Worm (Caenorhabditis elegans): ENCODE measurements around the gene cyp-32A1.
A peak's percentile ranks its signal among the peaks of the same experiment; 100 is the strongest.

Gene cyp-32A1

ce11 chrV:7785117-7785516 lies 3.5 kb downstream of the cyp-32A1 start, which contains the start of gene C26F1.1:
Gene C26F1.1 (plus strand): TSS chrV:7785417.
- no peak for TF ChIP-seq dox-1 (GFP tag; IDR thresholded peaks at IDR 0.05)
- no peak for TF ChIP-seq ztf-22 (GFP tag; optimal IDR thresholded peaks at IDR 0.05)
- TF ChIP-seq F52B5.7 (tag; optimal IDR thresholded peaks at IDR 0.05): no peak
- TF ChIP-seq egrh-3 (GFP tag; IDR thresholded peaks at IDR 0.05): no peak
- TF ChIP-seq K11D2.4 (GFP tag; IDR thresholded peaks at IDR 0.05): no peak
- TF ChIP-seq ets-4 (GFP tag; optimal IDR thresholded peaks at IDR 0.05): no peak
- TF ChIP-seq lsy-27 (tag; optimal IDR thresholded peaks at IDR 0.05; ENCODE audit: borderline replicate concordance, insufficient read depth): no peak
- no peak for TF ChIP-seq madf-6 (GFP tag; IDR thresholded peaks at IDR 0.05)
- TF ChIP-seq snpc-3.4 (tag; optimal IDR thresholded peaks at IDR 0.05): no peak
- no peak for TF ChIP-seq him-1 (tag; optimal IDR thresholded peaks at IDR 0.05)
- no peak for TF ChIP-seq ceh-79 (tag; optimal IDR thresholded peaks at IDR 0.05)
- no peak for TF ChIP-seq mcd-1 (GFP tag; IDR thresholded peaks at IDR 0.05)

ce11 chrV:7785885-7786284 lies 4.3 kb downstream of the cyp-32A1 start:
- TF ChIP-seq egrh-3 (GFP tag; IDR thresholded peaks at IDR 0.05): no peak
- TF ChIP-seq madf-6 (GFP tag; IDR thresholded peaks at IDR 0.05): no peak
- no peak for TF ChIP-seq attf-3 (GFP tag; conservative IDR thresholded peaks at IDR 0.05)
- no peak for TF ChIP-seq snpc-4 (GFP tag; optimal IDR thresholded peaks at IDR 0.05)
- no peak for TF ChIP-seq snpc-4 (tag; optimal IDR thresholded peaks at IDR 0.05)
- TF ChIP-seq lsl-1 (GFP tag; optimal IDR thresholded peaks at IDR 0.05): no peak
- TF ChIP-seq cebp-2 (GFP tag; IDR thresholded peaks at IDR 0.05): no peak
- TF ChIP-seq attf-5 (GFP tag; optimal IDR thresholded peaks at IDR 0.05): no peak
- TF ChIP-seq hrde-1 (tag; optimal IDR thresholded peaks at IDR 0.05; ENCODE audit: borderline replicate concordance): no peak
- no peak for TF ChIP-seq chd-7 (tag; optimal IDR thresholded peaks at IDR 0.05)
- TF ChIP-seq ceh-27 (GFP tag; optimal IDR thresholded peaks at IDR 0.05): no peak
- no peak for TF ChIP-seq F37B4.10 (GFP tag; IDR thresholded peaks at IDR 0.05)
- no peak for TF ChIP-seq dox-1 (GFP tag; IDR thresholded peaks at IDR 0.05)
- no peak for TF ChIP-seq nhr-80 (tag; optimal IDR thresholded peaks at IDR 0.05)
- no peak for TF ChIP-seq madf-8 (GFP tag; conservative IDR thresholded peaks at IDR 0.05)

- no peak for TF ChIP-seq F49E8.2 (tag; optimal IDR thresholded peaks at IDR 0.05; ENCODE audit: insufficient read depth)
- TF ChIP-seq F33H1.4 (GFP tag; IDR thresholded peaks at IDR 0.05): no peak
- 0 out of 2 replicates have a peak, but pooled peaks have one; percentile 4 for TF ChIP-seq madf-3 (GFP tag; IDR thresholded peaks at IDR 0.05)
- TF ChIP-seq let-607 (tag; optimal IDR thresholded peaks at IDR 0.05): no peak
- no peak for TF ChIP-seq B0336.3 (GFP tag; IDR thresholded peaks at IDR 0.05)
Observed at ce11 chrV:7786639-7787038, 5.0 kb downstream of the cyp-32A1 start.

- TF ChIP-seq F23B12.7 (tag; optimal IDR thresholded peaks at IDR 0.05; ENCODE audit: insufficient read depth): no peak
- TF ChIP-seq ceh-91 (GFP tag; IDR thresholded peaks at IDR 0.05): no peak
- no peak for TF ChIP-seq attf-5 (GFP tag; optimal IDR thresholded peaks at IDR 0.05)
- TF ChIP-seq him-1 (tag; optimal IDR thresholded peaks at IDR 0.05): no peak
- no peak for TF ChIP-seq F33H1.4 (GFP tag; IDR thresholded peaks at IDR 0.05)
- TF ChIP-seq tlf-1 (GFP tag; optimal IDR thresholded peaks at IDR 0.05): no peak
- TF ChIP-seq T26A5.8 (tag; optimal IDR thresholded peaks at IDR 0.05): no peak
- TF ChIP-seq efl-1 (GFP tag; optimal IDR thresholded peaks at IDR 0.05): no peak
- TF ChIP-seq madf-8 (GFP tag; conservative IDR thresholded peaks at IDR 0.05): no peak
- no peak for TF ChIP-seq nfya-1 (tag; optimal IDR thresholded peaks at IDR 0.05; ENCODE audit: borderline replicate concordance, insufficient read depth)
- no peak for TF ChIP-seq let-526 (GFP tag; IDR thresholded peaks at IDR 0.05)
- TF ChIP-seq tbp1 (GFP tag; optimal IDR thresholded peaks at IDR 0.05): no peak
- no peak for TF ChIP-seq nfya-2 (GFP tag; IDR thresholded peaks at IDR 0.05)
- no peak for TF ChIP-seq ztf-26 (tag; optimal IDR thresholded peaks at IDR 0.05)
- no peak for TF ChIP-seq Y95B8A.8 (GFP tag; IDR thresholded peaks at IDR 0.05)
- TF ChIP-seq somi-1 (GFP tag; optimal IDR thresholded peaks at IDR 0.05): no peak
- no peak for TF ChIP-seq F39B2.1 (GFP tag; IDR thresholded peaks at IDR 0.05)
- no peak for TF ChIP-seq snpc-4 (GFP tag; optimal IDR thresholded peaks at IDR 0.05)
- TF ChIP-seq snpc-4 (tag; optimal IDR thresholded peaks at IDR 0.05): no peak
Observed at ce11 chrV:7793067-7793466, 11.5 kb downstream of the cyp-32A1 start, which contains the start of gene flp-21. Gene flp-21 (plus strand): TSS chrV:7793367.

All from whole organism, young adult.